Worm (Caenorhabditis elegans) whole organism, mixed stage, embryonic: ENCODE measurements around the gene F54H5.5.

Source experiments
- M03D4.4 ChIP-seq: sonication (generic microtip); optimal IDR thresholded peaks from 2 replicates; lab custom pipeline; 2017; ENCODE audit warnings: mild to moderate bottlenecking, missing genetic modification characterization, missing compliant biosample characterization
- ces-1 ChIP-seq: fragments of 150-350 bp; optimal IDR thresholded peaks from 2 replicates; lab custom pipeline; 2014; ENCODE audit warnings: missing biosample characterization, missing genetic modification reagents, missing genetic modification characterization
- elt-1 ChIP-seq: sonication (generic microtip); optimal IDR thresholded peaks from 2 replicates; lab custom pipeline; 2017; ENCODE audit warnings: missing genetic modification characterization, mild to moderate bottlenecking, missing compliant biosample characterization, antibody characterized with exemption, moderate library complexity, borderline replicate concordance; ENCODE audit not compliant: insufficient read depth
- elt-3 ChIP-seq: fragments of 150-350 bp; optimal IDR thresholded peaks from 2 replicates; lab custom pipeline; 2014; ENCODE audit warnings: missing biosample characterization, missing genetic modification characterization
- hlh-1 ChIP-seq: fragments of 150-350 bp; optimal IDR thresholded peaks from 2 replicates; lab custom pipeline; 2014; ENCODE audit warnings: missing biosample characterization, missing genetic modification reagents, missing genetic modification characterization
- lin-13 ChIP-seq: fragments of 150-350 bp; optimal IDR thresholded peaks from 2 replicates; lab custom pipeline; 2014; ENCODE audit warnings: missing biosample characterization, missing genetic modification characterization
- mab-5 ChIP-seq: fragments of 150-350 bp; optimal IDR thresholded peaks from 2 replicates; lab custom pipeline; 2014; ENCODE audit warnings: missing biosample characterization, missing genetic modification characterization
- mls-2 ChIP-seq: sonication (generic microtip); optimal IDR thresholded peaks from 2 replicates; lab custom pipeline; 2016; ENCODE audit warnings: mild to moderate bottlenecking, missing genetic modification characterization, moderate library complexity, missing compliant biosample characterization
- nhr-12 ChIP-seq: fragments of 150-350 bp; optimal IDR thresholded peaks from 2 replicates; lab custom pipeline; 2014; ENCODE audit warnings: missing biosample characterization, missing genetic modification characterization
- nhr-237 ChIP-seq: fragments of 150-350 bp; optimal IDR thresholded peaks from 2 replicates; lab custom pipeline; 2014; ENCODE audit warnings: missing biosample characterization, missing genetic modification characterization
- pha-4 ChIP-seq: fragments of 150-350 bp; optimal IDR thresholded peaks from 2 replicates; lab custom pipeline; 2018; ENCODE audit warnings: missing biosample characterization, missing genetic modification reagents, missing genetic modification characterization
- snpc-4 ChIP-seq: fragments of 150-350 bp; optimal IDR thresholded peaks from 2 replicates; lab custom pipeline; 2014; ENCODE audit warnings: missing biosample characterization, missing genetic modification characterization
- unc-62 ChIP-seq: fragments of 150-350 bp; optimal IDR thresholded peaks from 2 replicates; lab custom pipeline; 2014; ENCODE audit warnings: missing biosample characterization, missing genetic modification reagents, missing genetic modification characterization
- ztf-11 ChIP-seq: fragments of 150-350 bp; optimal IDR thresholded peaks from 2 replicates; lab custom pipeline; 2014; ENCODE audit warnings: missing biosample characterization, missing genetic modification characterization

- TF ChIP-seq lin-13 = no peak
- no peak for TF ChIP-seq unc-62 (GFP tag; lab: Kevin White, UChicago)
- no peak for TF ChIP-seq nhr-12
- TF ChIP-seq hlh-1 (tag; lab: Kevin White, UChicago) = no peak
- no peak for TF ChIP-seq mab-5 (tag; lab: Kevin White, UChicago)
- no peak for TF ChIP-seq ztf-11 (tag; lab: Kevin White, UChicago)
- no peak for TF ChIP-seq mls-2 (tag; lab: Kevin White, UChicago)
- TF ChIP-seq pha-4 (tag; lab: Kevin White, UChicago) = no peak
- TF ChIP-seq elt-3 (tag; lab: Kevin White, UChicago) = no peak
- no peak for TF ChIP-seq M03D4.4 (tag; lab: Kevin White, UChicago)
- no peak for TF ChIP-seq ces-1
- TF ChIP-seq nhr-237 = no peak
- TF ChIP-seq elt-1 (tag; lab: Kevin White, UChicago) = no peak
- TF ChIP-seq snpc-4 = no peak
Measured at ce11 chrII:6631995-6632394, 4.9 kb upstream of the F54H5.5 start.
